Worm (Caenorhabditis elegans) whole organism, L4/young adult: ENCODE data around the gene nlp-5.

Experiments
- W03F9.2 ChIP-seq: fragments of 150-350 bp; optimal IDR thresholded peaks from 2 replicates; lab custom pipeline; 2014; ENCODE audit warnings: missing biosample characterization, missing genetic modification characterization
- him-1 ChIP-seq: sonication (generic microtip); optimal IDR thresholded peaks from 2 replicates; lab custom pipeline; 2016; ENCODE audit warnings: missing genotype, missing genetic modification reagents, missing genetic modification characterization, missing compliant biosample characterization

DNA sequence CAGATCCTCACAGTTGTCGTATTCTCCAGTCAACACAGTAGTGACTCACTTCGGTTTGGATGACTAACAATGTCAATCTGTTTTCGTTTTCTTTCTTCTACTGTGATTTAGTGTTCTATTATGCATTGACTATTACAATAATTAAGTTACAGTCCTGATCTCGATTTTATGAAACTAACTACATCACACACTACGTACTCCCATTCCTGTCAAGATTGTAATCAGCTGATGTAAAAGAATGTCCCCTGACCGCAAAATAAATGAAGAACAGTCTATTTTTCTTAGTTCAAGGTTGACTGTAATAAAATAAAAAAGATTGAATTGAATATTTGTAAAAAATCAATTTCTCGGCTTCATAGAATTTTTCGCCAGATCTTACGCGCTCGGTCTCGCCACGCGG lies 12.9 kb upstream of the nlp-5 start:
- TF ChIP-seq W03F9.2 = no peak
- no peak for TF ChIP-seq him-1
